Worm (Caenorhabditis elegans): ENCODE measurements around the gene hpl-1.

DNA sequence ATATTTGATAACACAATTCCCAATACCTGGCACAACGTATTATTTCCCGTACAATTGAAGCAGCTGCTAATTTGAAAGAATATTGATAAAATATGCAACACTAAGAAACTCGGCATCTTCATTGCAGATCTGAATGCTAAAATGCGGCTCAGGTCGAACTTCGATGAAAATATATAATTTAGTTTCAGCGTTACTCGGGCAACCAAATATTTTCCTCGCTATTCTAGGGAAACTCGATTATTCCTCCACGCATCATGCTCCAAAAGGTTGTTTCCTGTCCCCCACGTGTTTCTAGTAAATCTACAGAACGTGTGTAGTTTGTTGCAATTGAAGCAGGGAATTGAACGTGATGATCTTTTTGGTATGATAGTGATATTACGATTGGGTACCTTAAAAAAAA lies 3.9 kb downstream of the hpl-1 start:
- TF ChIP-seq lin-11 (tag; optimal IDR thresholded peaks at IDR 0.05) (no peak), gmeb-2 (tag; optimal IDR thresholded peaks at IDR 0.05) (no peak), hlh-8 (tag; optimal IDR thresholded peaks at IDR 0.05) (no peak), pha-2 (tag; optimal IDR thresholded peaks at IDR 0.05) (no peak), pqm-1 (tag; optimal IDR thresholded peaks at IDR 0.05) (no peak), ets-4 (tag; optimal IDR thresholded peaks at IDR 0.05) (no peak), ceh-6 (GFP tag; optimal IDR thresholded peaks at IDR 0.05) (no peak), unc-86 (tag; optimal IDR thresholded peaks at IDR 0.05) (no peak)

Data from whole organism, late embryonic.